Worm (Caenorhabditis elegans): Measurements from ENCODE around the gene T13C5.10.

The T13C5.10 gene

ce11 chrX:6173656-6174055 is 14.3 kb upstream of the T13C5.10 start, which contains the start of gene T25B2.1:
Gene T25B2.1 (plus strand): TSS chrX:6173956.
- TF ChIP-seq ztf-11 (tag; optimal IDR thresholded peaks at IDR 0.05) (no peak), nhr-237 (tag; optimal IDR thresholded peaks at IDR 0.05) (no peak), nhr-10 (tag; optimal IDR thresholded peaks at IDR 0.05) (no peak), ama-1 (optimal IDR thresholded peaks at IDR 0.05) (no peak), zag-1 (tag; optimal IDR thresholded peaks at IDR 0.05) (no peak), peb-1 (tag; optimal IDR thresholded peaks at IDR 0.05) (no peak), ZK546.5 (tag; optimal IDR thresholded peaks at IDR 0.05) (no peak), mbf-1 (tag; optimal IDR thresholded peaks at IDR 0.05) (no peak), elt-3 (tag; optimal IDR thresholded peaks at IDR 0.05) (no peak), lsy-2 (tag; optimal IDR thresholded peaks at IDR 0.05) (no peak), nhr-129 (tag; optimal IDR thresholded peaks at IDR 0.05) (no peak), alr-1 (tag; optimal IDR thresholded peaks at IDR 0.05) (no peak), mab-5 (tag; optimal IDR thresholded peaks at IDR 0.05) (no peak)

- no peak for TF ChIP-seq C34F6.9 (tag; optimal IDR thresholded peaks at IDR 0.05)
- no peak for TF ChIP-seq mab-5 (tag; optimal IDR thresholded peaks at IDR 0.05)
- TF ChIP-seq elt-3 (tag; optimal IDR thresholded peaks at IDR 0.05): no peak
- TF ChIP-seq alr-1 (tag; optimal IDR thresholded peaks at IDR 0.05): no peak
- no peak for TF ChIP-seq nhr-25 (tag; optimal IDR thresholded peaks at IDR 0.05)
- no peak for TF ChIP-seq sma-9 (GFP tag; optimal IDR thresholded peaks at IDR 0.05)
- no peak for TF ChIP-seq sma-9 (tag; optimal IDR thresholded peaks at IDR 0.05)
- TF ChIP-seq mbf-1 (tag; optimal IDR thresholded peaks at IDR 0.05): no peak
- no peak for TF ChIP-seq blmp-1 (tag; optimal IDR thresholded peaks at IDR 0.05; ENCODE audit: insufficient read depth)
- TF ChIP-seq ceh-16 (tag; optimal IDR thresholded peaks at IDR 0.05): no peak
- TF ChIP-seq nhr-6 (tag; optimal IDR thresholded peaks at IDR 0.05): no peak
- TF ChIP-seq lin-11 (tag; optimal IDR thresholded peaks at IDR 0.05): no peak
- TF ChIP-seq skn-1 (tag; optimal IDR thresholded peaks at IDR 0.05): no peak
- no peak for TF ChIP-seq unc-39 (tag; optimal IDR thresholded peaks at IDR 0.05)
- TF ChIP-seq crh-2 (tag; optimal IDR thresholded peaks at IDR 0.05): no peak
- no peak for TF ChIP-seq fos-1 (tag; optimal IDR thresholded peaks at IDR 0.05)
- TF ChIP-seq sem-4 (tag; optimal IDR thresholded peaks at IDR 0.05): no peak
Measured at ce11 chrX:6175829-6176228, 12.1 kb upstream of the T13C5.10 start, which contains the start of gene T25B2.3. Gene T25B2.3 (plus strand): TSS chrX:6176129.

- TF ChIP-seq dmd-4 (tag; optimal IDR thresholded peaks at IDR 0.05) (no peak), mbf-1 (tag; optimal IDR thresholded peaks at IDR 0.05) (no peak), lsy-2 (tag; optimal IDR thresholded peaks at IDR 0.05) (no peak)
Measured at ce11 chrX:6177944-6178566, 9.9 kb upstream of the T13C5.10 start, which contains the start of the genes T25B2.4 and T13C5.3. Gene T25B2.4 (plus strand): TSS chrX:6178244. Gene T13C5.3 (plus strand): TSS chrX:6178516.

- TF ChIP-seq nhr-6 (tag; optimal IDR thresholded peaks at IDR 0.05) (no peak), blmp-1 (tag; optimal IDR thresholded peaks at IDR 0.05; ENCODE audit: insufficient read depth) (peak; percentile 46), nhr-21 (tag; optimal IDR thresholded peaks at IDR 0.05) (peak; percentile 69), snpc-4 (tag; optimal IDR thresholded peaks at IDR 0.05) (no peak), ZK546.5 (tag; optimal IDR thresholded peaks at IDR 0.05) (no peak), unc-39 (tag; optimal IDR thresholded peaks at IDR 0.05) (no peak), ztf-1 (GFP tag; conservative IDR thresholded peaks at IDR 0.05) (no peak), aly-2 (tag; optimal IDR thresholded peaks at IDR 0.05) (no peak), fos-1 (tag; optimal IDR thresholded peaks at IDR 0.05) (no peak), R02D3.7 (tag; optimal IDR thresholded peaks at IDR 0.05) (no peak), egl-27 (tag; optimal IDR thresholded peaks at IDR 0.05) (no peak), nhr-10 (tag; optimal IDR thresholded peaks at IDR 0.05) (no peak), ama-1 (optimal IDR thresholded peaks at IDR 0.05) (no peak), sma-3 (GFP tag; optimal IDR thresholded peaks at IDR 0.05) (no peak), lin-13 (GFP tag; optimal IDR thresholded peaks at IDR 0.05) (no peak)
Measured at ce11 chrX:6178989-6179388, 9.0 kb upstream of the T13C5.10 start.

ce11 chrX:6180293-6180692 is 7.7 kb upstream of the T13C5.10 start, which contains the start of gene T13C5.7:
Gene T13C5.7 (plus strand): TSS chrX:6180593.
- TF ChIP-seq nhr-77 (tag; optimal IDR thresholded peaks at IDR 0.05) (no peak), elt-1 (tag; optimal IDR thresholded peaks at IDR 0.05) (no peak)

All from whole organism, L2 larva.